Fruit fly (Drosophila melanogaster): ENCODE results near the gene CG43248.

- TF ChIP-seq CG32121 (GFP tag; IDR thresholded peaks at IDR 0.05) (no peak), EcR (GFP tag; optimal IDR thresholded peaks at IDR 0.05) (no peak), CG17806 (tag; optimal IDR thresholded peaks at IDR 0.05) (no peak), gl (tag; optimal IDR thresholded peaks at IDR 0.05) (no peak), CG12605 (GFP tag; IDR thresholded peaks at IDR 0.05) (no peak), Ets98B (GFP tag; IDR thresholded peaks at IDR 0.05) (no peak), CG15710 (tag; optimal IDR thresholded peaks at IDR 0.05) (no peak)
Measured at dm6 chr3L:15530071-15530470, 1.2 kb downstream of the CG43248 start.
